Fruit fly (Drosophila melanogaster): ENCODE measurements around the gene CG7824.

CG7824 gene

dm6 chr3R:29894393-29894792 lies 35.7 kb upstream of the CG7824 start (continued):
- peak; percentile 21 for TF ChIP-seq Nf-YB (GFP tag; optimal IDR thresholded peaks at IDR 0.05)
- peak; percentile 31 for TF ChIP-seq Six4 (GFP tag; optimal IDR thresholded peaks at IDR 0.05)
- TF ChIP-seq cato (GFP tag; optimal IDR thresholded peaks at IDR 0.05; ENCODE audit: borderline replicate concordance): no peak
- TF ChIP-seq lmd (GFP tag; IDR thresholded peaks at IDR 0.05): peak; percentile 81
- no peak for TF ChIP-seq Elba2 (GFP tag; optimal IDR thresholded peaks at IDR 0.05)
- TF ChIP-seq CG4360 (GFP tag; IDR thresholded peaks at IDR 0.05): no peak
- TF ChIP-seq ATbp (GFP tag; optimal IDR thresholded peaks at IDR 0.05): peak; percentile 56
- no peak for TF ChIP-seq CG10565 (GFP tag; optimal IDR thresholded peaks at IDR 0.05)
- peak; percentile 66 for TF ChIP-seq CG13296 (GFP tag; optimal IDR thresholded peaks at IDR 0.05)
- TF ChIP-seq MTF-1 (GFP tag; optimal IDR thresholded peaks at IDR 0.05; ENCODE audit: borderline replicate concordance): no peak
- no peak for TF ChIP-seq gt (GFP tag; IDR thresholded peaks at IDR 0.05)
- TF ChIP-seq ftz-f1 (GFP tag; optimal IDR thresholded peaks at IDR 0.05): no peak
- TF ChIP-seq ac (GFP tag; optimal IDR thresholded peaks at IDR 0.05): no peak
- TF ChIP-seq sob (GFP tag; IDR thresholded peaks at IDR 0.05): peak; percentile 60
- TF ChIP-seq wor (GFP tag; IDR thresholded peaks at IDR 0.05): peak; percentile 32
- peak; percentile 73 for TF ChIP-seq CG7839 (tag; optimal IDR thresholded peaks at IDR 0.05)
- TF ChIP-seq crp (GFP tag; optimal IDR thresholded peaks at IDR 0.05): no peak
- no peak for TF ChIP-seq hkb (optimal IDR thresholded peaks at IDR 0.05)
- peak; percentile 52 for TF ChIP-seq hkb (GFP tag; IDR thresholded peaks at IDR 0.05)
- TF ChIP-seq wdn (GFP tag; IDR thresholded peaks at IDR 0.05): peak; percentile 27; the same call in 1 of the 2 replicates
- no peak for TF ChIP-seq bigmax (GFP tag; optimal IDR thresholded peaks at IDR 0.05)
- no peak for TF ChIP-seq yki (optimal IDR thresholded peaks at IDR 0.05)
- TF ChIP-seq CG10543 (GFP tag; optimal IDR thresholded peaks at IDR 0.05): peak; percentile 46
- no peak for TF ChIP-seq z (GFP tag; IDR thresholded peaks at IDR 0.05)
- peak; percentile 36 for TF ChIP-seq az2 (GFP tag; optimal IDR thresholded peaks at IDR 0.05)
- TF ChIP-seq Hr3 (GFP tag; optimal IDR thresholded peaks at IDR 0.05): peak; percentile 29
- peak; percentile 69 for TF ChIP-seq unpg (GFP tag; optimal IDR thresholded peaks at IDR 0.05)
- TF ChIP-seq B-H1 (GFP tag; IDR thresholded peaks at IDR 0.05): 0 out of 3 replicates have a peak, but pooled peaks have one; percentile 25
- TF ChIP-seq stwl (tag; optimal IDR thresholded peaks at IDR 0.05): no peak
- no peak for TF ChIP-seq TFAM (GFP tag; optimal IDR thresholded peaks at IDR 0.05)
- TF ChIP-seq CG11247 (GFP tag; IDR thresholded peaks at IDR 0.05): peak; percentile 58
- no peak for TF ChIP-seq trh (GFP tag; optimal IDR thresholded peaks at IDR 0.05)
- TF ChIP-seq CrebB (tag; optimal IDR thresholded peaks at IDR 0.05): no peak
- TF ChIP-seq sna (GFP tag; IDR thresholded peaks at IDR 0.05; ENCODE audit: partially characterized antibody): no peak
- TF ChIP-seq ci (GFP tag; IDR thresholded peaks at IDR 0.05): 0 out of 3 replicates have a peak, but pooled peaks have one; percentile 39
- no peak for TF ChIP-seq Scr (GFP tag; IDR thresholded peaks at IDR 0.05; ENCODE audit: partially characterized antibody)
- TF ChIP-seq sqz (GFP tag; optimal IDR thresholded peaks at IDR 0.05): no peak
- TF ChIP-seq gfzf (GFP tag; optimal IDR thresholded peaks at IDR 0.05): no peak
- TF ChIP-seq NFAT (GFP tag; IDR thresholded peaks at IDR 0.05): peak; percentile 32; the same call in 1 of the 2 replicates
- peak; percentile 57 for TF ChIP-seq ssp (GFP tag; IDR thresholded peaks at IDR 0.05)
- TF ChIP-seq CG17829 (tag; optimal IDR thresholded peaks at IDR 0.05): peak; percentile 32
- peak; percentile 49 for TF ChIP-seq scrt (GFP tag; optimal IDR thresholded peaks at IDR 0.05)
- TF ChIP-seq Eip74EF (GFP tag; optimal IDR thresholded peaks at IDR 0.05): peak in 1 of 2 experiments; percentile 51
- TF ChIP-seq Myb (GFP tag; optimal IDR thresholded peaks at IDR 0.05): peak; percentile 32
- TF ChIP-seq CG34422 (GFP tag; IDR thresholded peaks at IDR 0.05): peak; percentile 61; the same call in 2 of the 3 replicates
- TF ChIP-seq CG10267 (tag; optimal IDR thresholded peaks at IDR 0.05): peak; percentile 39
- TF ChIP-seq dmrt99B (tag; optimal IDR thresholded peaks at IDR 0.05): peak; percentile 75
- no peak for TF ChIP-seq YL-1 (GFP tag; optimal IDR thresholded peaks at IDR 0.05)
- TF ChIP-seq ash1 (GFP tag; optimal IDR thresholded peaks at IDR 0.05): no peak
- peak; percentile 65 for TF ChIP-seq Ada2b (GFP tag; IDR thresholded peaks at IDR 0.05)
- TF ChIP-seq CG1233 (GFP tag; optimal IDR thresholded peaks at IDR 0.05): no peak
